Worm (Caenorhabditis elegans) whole organism, early embryonic: ENCODE data around the gene dhs-18.

ENCODE experiments used
- B0310.2 ChIP-seq: sonication (generic microtip); optimal IDR thresholded peaks from 2 replicates; lab custom pipeline; 2016; ENCODE audit warnings: mild to moderate bottlenecking, missing genetic modification characterization, missing compliant biosample characterization
- F13C5.2 ChIP-seq: sonication (generic microtip); optimal IDR thresholded peaks from 2 replicates; lab custom pipeline; 2017; ENCODE audit warnings: mild to moderate bottlenecking, missing genetic modification characterization, inconsistent platforms, missing compliant biosample characterization
- ama-1 ChIP-seq: fragments of 150-350 bp; optimal IDR thresholded peaks from 2 replicates; lab custom pipeline; 2014
- ets-7 ChIP-seq: sonication (generic microtip); optimal IDR thresholded peaks from 2 replicates; lab custom pipeline; 2016; ENCODE audit warnings: missing genotype, missing genetic modification characterization, missing compliant biosample characterization
- flt-1 ChIP-seq: fragments of 200-800 bp; sonication (Bioruptor generic); IDR thresholded peaks from 2 replicates; pipeline ENCODE4 v1.3.6; 2022; ENCODE audit warnings: missing genetic modification characterization, missing compliant biosample characterization
- hmbx-1 ChIP-seq: sonication (generic microtip); optimal IDR thresholded peaks from 2 replicates; lab custom pipeline; 2016; ENCODE audit warnings: mild to moderate bottlenecking, missing genetic modification characterization, missing compliant biosample characterization
- pes-1 ChIP-seq: fragments of 200-800 bp; sonication (Bioruptor generic); IDR thresholded peaks from 2 replicates; pipeline ENCODE4 v1.3.6; 2022; ENCODE audit warnings: missing genetic modification reagents, missing genetic modification characterization, missing compliant biosample characterization

DNA sequence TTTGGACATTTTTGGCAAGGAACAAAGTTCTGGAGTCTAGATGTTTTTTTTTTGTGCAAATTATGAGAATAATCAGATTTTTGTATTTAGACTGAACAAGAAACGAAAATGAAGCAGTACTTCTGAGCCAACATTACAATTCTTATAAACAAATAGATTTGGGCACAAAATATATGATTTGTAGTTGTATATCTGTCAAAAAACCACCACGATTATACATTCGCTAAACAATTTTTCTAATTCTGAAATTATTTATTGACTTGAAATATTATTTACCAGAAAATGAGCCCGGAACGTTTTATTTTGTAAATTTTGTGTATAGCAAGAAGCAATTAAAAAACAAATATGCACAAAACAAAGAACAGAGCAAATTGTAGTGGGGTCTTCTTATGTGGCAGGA, 24.8 kb upstream of the dhs-18 start:
- TF ChIP-seq ets-7 (tag; lab: Kevin White, UChicago) (no peak), flt-1 (GFP tag; lab: Robert Waterston, UW) (no peak), ama-1 (lab: Kevin White, UChicago) (no peak), hmbx-1 (no peak), pes-1 (no peak), F13C5.2 (tag; lab: Kevin White, UChicago) (no peak), B0310.2 (tag; lab: Kevin White, UChicago) (no peak)
